Worm (Caenorhabditis elegans) whole organism, L4/young adult: ENCODE results near the gene pkhm-2.

Source experiments
- dao-5 ChIP-seq: sonication (generic microtip); optimal IDR thresholded peaks from 2 replicates; lab custom pipeline; 2016; ENCODE audit warnings: missing genotype, missing genetic modification characterization, moderate library complexity, missing compliant biosample characterization
- him-1 ChIP-seq: sonication (generic microtip); optimal IDR thresholded peaks from 2 replicates; lab custom pipeline; 2016; ENCODE audit warnings: missing genotype, missing genetic modification reagents, missing genetic modification characterization, missing compliant biosample characterization

DNA sequence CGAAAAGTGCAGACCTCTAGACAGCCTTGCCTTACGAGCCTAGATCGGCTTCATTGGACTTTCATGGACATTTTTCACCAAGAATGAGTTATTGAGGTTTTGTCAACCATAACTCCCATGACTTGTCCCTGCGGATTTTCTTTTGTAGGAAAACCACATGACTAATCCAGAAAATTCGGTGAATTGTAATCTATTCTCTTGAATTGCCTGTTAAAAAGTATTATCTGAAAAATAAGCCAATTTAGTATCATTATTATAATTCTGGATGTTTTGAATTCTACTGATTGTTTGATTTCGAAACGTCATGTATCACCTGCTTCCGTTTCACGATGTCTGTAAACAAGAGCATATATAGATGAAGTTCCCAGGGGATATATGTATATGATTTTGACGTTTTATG, 7.2 kb upstream of the pkhm-2 start:
- no peak for TF ChIP-seq dao-5 (tag; lab: Kevin White, UChicago)
- no peak for TF ChIP-seq him-1 (tag; lab: Kevin White, UChicago)
